Fruit fly (Drosophila melanogaster) whole organism, embryonic: ENCODE measurements around the gene CG9316.

ENCODE experiments used
- Awh ChIP-seq: fragments of 200-800 bp; sonication (Bioruptor generic); IDR thresholded peaks from 2 replicates; pipeline ENCODE4, ENCODE4 v1.3.6; 2022; ENCODE audit warnings: missing biosample characterization, missing genetic modification characterization
- B-H1 ChIP-seq: fragments of 200-800 bp; sonication (Bioruptor generic); IDR thresholded peaks from 3 replicates; pipeline ENCODE4 v1.3.6; 2022; ENCODE audit warnings: missing biosample characterization, missing genetic modification characterization
- Bdp1 ChIP-seq: fragments of 200-800 bp; sonication (Bioruptor generic); optimal IDR thresholded peaks from 3 replicates; lab custom pipeline; 2016; ENCODE audit warnings: missing biosample characterization, missing genetic modification characterization
- Bgb ChIP-seq: fragments of 200-800 bp; sonication (Bioruptor generic); IDR thresholded peaks from 2 replicates; pipeline ENCODE4 v1.3.6; 2022; ENCODE audit warnings: missing biosample characterization, missing genetic modification characterization; ENCODE audit not compliant: partially characterized antibody
- CG12659 ChIP-seq: fragments of 200-800 bp; sonication (Bioruptor generic); optimal IDR thresholded peaks from 3 replicates; lab custom pipeline; 2017; ENCODE audit warnings: mild to moderate bottlenecking, missing biosample characterization, missing genetic modification reagents, missing genetic modification characterization
- CG13287 ChIP-seq: fragments of 200-800 bp; sonication (Bioruptor generic); IDR thresholded peaks from 2 replicates; pipeline ENCODE4 v1.3.6; 2022; ENCODE audit warnings: missing biosample characterization, missing genetic modification characterization; ENCODE audit not compliant: partially characterized antibody
- CG13894 ChIP-seq: fragments of 200-800 bp; sonication (Bioruptor generic); optimal IDR thresholded peaks from 3 replicates; lab custom pipeline; 2018; ENCODE audit warnings: missing biosample characterization, mild to moderate bottlenecking, missing genetic modification characterization, moderate library complexity
- CG14860 ChIP-seq: fragments of 200-800 bp; sonication (Bioruptor generic); IDR thresholded peaks from 3 replicates; pipeline ENCODE4 v1.3.6; 2022; ENCODE audit warnings: missing biosample characterization, missing genetic modification characterization; ENCODE audit not compliant: partially characterized antibody
- CG15011 ChIP-seq: fragments of 200-800 bp; sonication (Bioruptor generic); optimal IDR thresholded peaks from 3 replicates; lab custom pipeline; 2018; ENCODE audit warnings: missing biosample characterization, mild to moderate bottlenecking, missing genetic modification characterization
- CG15479 ChIP-seq: fragments of 200-800 bp; sonication (Bioruptor generic); optimal IDR thresholded peaks from 3 replicates; lab custom pipeline; 2019; ENCODE audit warnings: missing biosample characterization, mild to moderate bottlenecking, missing genetic modification characterization, moderate library complexity
- CG17186 ChIP-seq: fragments of 200-800 bp; sonication (Bioruptor generic); optimal IDR thresholded peaks from 3 replicates; lab custom pipeline; 2017; ENCODE audit warnings: missing biosample characterization, missing genetic modification reagents, missing genetic modification characterization
- CG17361 ChIP-seq: fragments of 200-800 bp; sonication (Bioruptor generic); IDR thresholded peaks from 3 replicates; pipeline ENCODE4 v1.3.6; 2022; ENCODE audit warnings: missing biosample characterization, missing genetic modification characterization
- CG17912 ChIP-seq: fragments of 200-800 bp; sonication (Bioruptor generic); optimal IDR thresholded peaks from 2 replicates; lab custom pipeline; 2018; ENCODE audit warnings: missing biosample characterization, mild to moderate bottlenecking, missing genetic modification characterization
- CG1792 ChIP-seq: fragments of 200-800 bp; sonication (Bioruptor generic); optimal IDR thresholded peaks from 2 replicates; lab custom pipeline; 2016; ENCODE audit warnings: missing biosample characterization, missing genetic modification characterization
- CG31388 ChIP-seq: fragments of 200-800 bp; sonication (Bioruptor generic); optimal IDR thresholded peaks from 2 replicates; lab custom pipeline; 2016; ENCODE audit warnings: missing biosample characterization, missing genetic modification characterization
- CG4820 ChIP-seq: fragments of 200-800 bp; sonication (Bioruptor generic); optimal IDR thresholded peaks from 3 replicates; lab custom pipeline; 2016; ENCODE audit warnings: missing biosample characterization, missing genetic modification characterization
- CG6654 ChIP-seq: fragments of 200-800 bp; sonication (Bioruptor generic); optimal IDR thresholded peaks from 2 replicates; lab custom pipeline; 2017; ENCODE audit warnings: missing biosample characterization, mild to moderate bottlenecking, missing genetic modification characterization
- CG6683 ChIP-seq: fragments of 200-800 bp; sonication (Bioruptor generic); optimal IDR thresholded peaks from 2 replicates; lab custom pipeline; 2017; ENCODE audit warnings: missing biosample characterization, mild to moderate bottlenecking, missing genetic modification characterization, missing genetic modification reagents
- CG6689 ChIP-seq: fragments of 200-800 bp; sonication (Bioruptor generic); IDR thresholded peaks from 2 replicates; pipeline ENCODE4 v1.3.6; 2022; ENCODE audit warnings: missing biosample characterization, missing genetic modification characterization
- CG6791 ChIP-seq: fragments of 200-800 bp; sonication (Bioruptor generic); IDR thresholded peaks from 3 replicates; pipeline ENCODE4 v1.3.6; 2022; ENCODE audit warnings: missing biosample characterization, missing genetic modification characterization; ENCODE audit not compliant: partially characterized antibody
- CG6813 ChIP-seq: fragments of 200-800 bp; sonication (Bioruptor generic); optimal IDR thresholded peaks from 2 replicates; lab custom pipeline; 2017; ENCODE audit warnings: missing biosample characterization, missing genetic modification characterization, mild to moderate bottlenecking, moderate library complexity, missing genetic modification reagents
- CG7556 ChIP-seq: fragments of 200-800 bp; sonication (Bioruptor generic); optimal IDR thresholded peaks from 2 replicates; lab custom pipeline; 2017; ENCODE audit warnings: missing biosample characterization, mild to moderate bottlenecking, missing genetic modification characterization
- CG8388 ChIP-seq: fragments of 200-800 bp; sonication (Bioruptor generic); optimal IDR thresholded peaks from 2 replicates; lab custom pipeline; 2019; ENCODE audit warnings: missing biosample characterization, mild to moderate bottlenecking, missing genetic modification characterization, moderate library complexity
- Fer3 ChIP-seq: fragments of 200-800 bp; sonication (Bioruptor generic); optimal IDR thresholded peaks from 2 replicates; lab custom pipeline; 2018; ENCODE audit warnings: missing biosample characterization, mild to moderate bottlenecking, missing genetic modification characterization, moderate library complexity
- H15 ChIP-seq: fragments of 200-800 bp; sonication (Bioruptor generic); IDR thresholded peaks from 3 replicates; pipeline ENCODE4 v1.3.6; 2022; ENCODE audit warnings: missing biosample characterization, missing genetic modification characterization
- HLH4C ChIP-seq: fragments of 200-800 bp; sonication (Bioruptor generic); IDR thresholded peaks from 3 replicates; pipeline ENCODE4 v1.3.6; 2022; ENCODE audit warnings: missing biosample characterization, missing genetic modification characterization; ENCODE audit not compliant: partially characterized antibody
- HLH54F ChIP-seq: fragments of 200-800 bp; sonication (Bioruptor generic); optimal IDR thresholded peaks from 3 replicates; lab custom pipeline; 2016; ENCODE audit warnings: missing biosample characterization, missing genetic modification characterization
- Hey ChIP-seq: fragments of 200-800 bp; sonication (Bioruptor generic); optimal IDR thresholded peaks from 3 replicates; lab custom pipeline; 2018; ENCODE audit warnings: missing biosample characterization, mild to moderate bottlenecking, missing genetic modification characterization
- Hmr ChIP-seq: fragments of 200-800 bp; sonication (Bioruptor generic); optimal IDR thresholded peaks from 3 replicates; lab custom pipeline; 2017; ENCODE audit warnings: mild to moderate bottlenecking, missing biosample characterization, missing genetic modification reagents, missing genetic modification characterization
- MESR4 ChIP-seq: fragments of 200-800 bp; sonication (Bioruptor generic); optimal IDR thresholded peaks from 2 replicates; lab custom pipeline; 2018; ENCODE audit warnings: missing biosample characterization, mild to moderate bottlenecking, missing genetic modification characterization, moderate library complexity
- Ptx1 ChIP-seq: fragments of 200-800 bp; sonication (Bioruptor generic); IDR thresholded peaks from 2 replicates; pipeline ENCODE4 v1.3.6; 2022; ENCODE audit warnings: missing biosample characterization, missing genetic modification characterization
- TFAM ChIP-seq: fragments of 200-800 bp; sonication (Bioruptor generic); optimal IDR thresholded peaks from 2 replicates; lab custom pipeline; 2017; ENCODE audit warnings: missing biosample characterization, missing genetic modification characterization, inconsistent platforms
- ap ChIP-seq: fragments of 200-800 bp; sonication (Bioruptor generic); IDR thresholded peaks from 2 replicates; pipeline ENCODE4 v1.3.6; 2022; ENCODE audit warnings: missing biosample characterization, missing genetic modification characterization
- ase ChIP-seq: fragments of 200-800 bp; sonication (Bioruptor generic); IDR thresholded peaks from 3 replicates; pipeline ENCODE4 v1.3.6; 2022; ENCODE audit warnings: missing biosample characterization, missing genetic modification characterization
- chn ChIP-seq: fragments of 200-800 bp; sonication (Bioruptor generic); optimal IDR thresholded peaks from 2 replicates; lab custom pipeline; 2016; ENCODE audit warnings: missing biosample characterization, missing genetic modification characterization
- en ChIP-seq: fragments of 200-800 bp; sonication (Bioruptor generic); optimal IDR thresholded peaks from 2 replicates; lab custom pipeline; 2016; ENCODE audit warnings: missing biosample characterization, missing genetic modification characterization
- ewg ChIP-seq: fragments of 200-800 bp; sonication (Bioruptor generic); optimal IDR thresholded peaks from 3 replicates; lab custom pipeline; 2017; ENCODE audit warnings: mild to moderate bottlenecking, missing biosample characterization, missing genetic modification reagents, missing genetic modification characterization
- fd3F ChIP-seq: fragments of 200-800 bp; sonication (Bioruptor generic); optimal IDR thresholded peaks from 2 replicates; lab custom pipeline; 2018; ENCODE audit warnings: missing biosample characterization, mild to moderate bottlenecking, missing genetic modification characterization, moderate library complexity
- gcm2 ChIP-seq: fragments of 200-800 bp; sonication (Bioruptor generic); optimal IDR thresholded peaks from 2 replicates; lab custom pipeline; 2016; ENCODE audit warnings: missing biosample characterization, missing genetic modification characterization
- lbe ChIP-seq: fragments of 200-800 bp; sonication (Bioruptor generic); optimal IDR thresholded peaks from 2 replicates; lab custom pipeline; 2016; ENCODE audit warnings: missing biosample characterization, mild to moderate bottlenecking, missing genetic modification characterization
- lilli ChIP-seq: fragments of 200-800 bp; sonication (Bioruptor generic); optimal IDR thresholded peaks from 3 replicates; lab custom pipeline; 2016; ENCODE audit warnings: missing biosample characterization, missing genetic modification characterization
- nerfin-1 ChIP-seq: fragments of 200-800 bp; sonication (Bioruptor generic); optimal IDR thresholded peaks from 3 replicates; lab custom pipeline; 2019; ENCODE audit warnings: missing biosample characterization, mild to moderate bottlenecking, missing genetic modification characterization, moderate library complexity
- pfk ChIP-seq: fragments of 200-800 bp; sonication (Bioruptor generic); optimal IDR thresholded peaks from 2 replicates; lab custom pipeline; 2018; ENCODE audit warnings: missing biosample characterization, mild to moderate bottlenecking, missing genetic modification characterization, moderate library complexity
- rib ChIP-seq: fragments of 200-800 bp; sonication (Bioruptor generic); IDR thresholded peaks from 2 replicates; pipeline ENCODE4 v1.3.6; 2022; ENCODE audit warnings: missing biosample characterization, missing genetic modification characterization
- ro ChIP-seq: fragments of 200-800 bp; sonication (Bioruptor generic); IDR thresholded peaks from 2 replicates; pipeline ENCODE4 v1.3.6; 2022; ENCODE audit warnings: missing biosample characterization, missing genetic modification characterization
- sd ChIP-seq: fragments of 200-800 bp; sonication (Bioruptor generic); optimal IDR thresholded peaks from 3 replicates; lab custom pipeline; 2018; ENCODE audit warnings: missing biosample characterization, mild to moderate bottlenecking, missing genetic modification characterization, moderate library complexity
- tna ChIP-seq: fragments of 200-800 bp; sonication (Bioruptor generic); IDR thresholded peaks from 2 replicates; pipeline ENCODE4 v1.3.6; 2022; ENCODE audit warnings: missing biosample characterization, missing genetic modification characterization; ENCODE audit not compliant: partially characterized antibody
- trh ChIP-seq: fragments of 200-800 bp; sonication (Bioruptor generic); optimal IDR thresholded peaks from 2 replicates; lab custom pipeline; 2016; ENCODE audit warnings: missing biosample characterization, missing genetic modification characterization
- zfh2 ChIP-seq: fragments of 200-800 bp; sonication (Bioruptor generic); optimal IDR thresholded peaks from 2 replicates; lab custom pipeline; 2016; ENCODE audit warnings: missing biosample characterization, missing genetic modification characterization

CG9316 gene

DNA sequence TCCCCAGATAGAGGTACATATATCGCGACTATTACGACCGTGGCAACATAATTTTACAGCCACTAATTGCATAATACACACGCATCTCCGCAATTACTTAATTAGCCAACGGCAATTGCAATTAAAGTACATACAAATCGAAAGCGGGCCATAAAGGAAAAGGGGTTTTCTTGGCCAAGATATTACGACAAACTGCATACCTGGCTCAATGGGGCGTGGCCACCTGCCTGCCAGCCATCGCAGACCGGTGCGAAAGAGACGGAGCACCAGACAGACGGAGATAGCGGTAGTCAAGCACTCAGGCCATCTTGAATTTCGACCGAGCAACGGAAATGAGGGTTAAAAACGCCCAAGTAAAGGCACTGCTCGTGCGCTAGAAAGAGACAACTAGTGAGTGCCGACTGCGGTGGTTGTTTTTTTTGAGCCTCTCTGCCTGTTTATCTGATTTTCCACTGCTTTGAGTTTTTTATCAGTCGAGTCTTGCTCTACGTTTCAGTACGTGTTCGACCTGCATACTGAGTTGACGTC, 44.0 kb upstream of the CG9316 start, which contains the start of gene cad (continued):
- no peak for TF ChIP-seq Bdp1
- TF ChIP-seq sd (tag; lab: Kevin White, UChicago) = peak; percentile 59
- peak; percentile 7 for TF ChIP-seq CG12659 (GFP tag; lab: Kevin White, UChicago)
- TF ChIP-seq CG13894 = no peak
- no peak for TF ChIP-seq HLH54F
- peak; percentile 30 for TF ChIP-seq CG15479
- no peak for TF ChIP-seq Ptx1 (GFP tag; lab: Robert Waterston, UW)
- 0 out of 2 replicates have a peak, but pooled peaks have one; percentile 18 for TF ChIP-seq CG6689 (GFP tag; lab: Robert Waterston, UW)
- TF ChIP-seq CG17361 (GFP tag; lab: Robert Waterston, UW) = no peak
- no peak for TF ChIP-seq CG14860 (GFP tag; lab: Robert Waterston, UW)
- no peak for TF ChIP-seq Awh (GFP tag; lab: Robert Waterston, UW)
- no peak for TF ChIP-seq lilli
- no peak for TF ChIP-seq gcm2
- TF ChIP-seq CG13287 (GFP tag; lab: Robert Waterston, UW) = peak; percentile 27; the same call in 1 of the 2 replicates
- peak; percentile 18 for TF ChIP-seq pfk (GFP tag; lab: Kevin White, UChicago)
- no peak for TF ChIP-seq en
- no peak for TF ChIP-seq MESR4 (GFP tag; lab: Kevin White, UChicago)
- no peak for TF ChIP-seq CG1792 (GFP tag; lab: Kevin White, UChicago)
- no peak for TF ChIP-seq H15 (GFP tag; lab: Robert Waterston, UW)
- no peak for TF ChIP-seq B-H1 (GFP tag; lab: Robert Waterston, UW)
- no peak for TF ChIP-seq trh (GFP tag; lab: Kevin White, UChicago)
- TF ChIP-seq fd3F (GFP tag; lab: Kevin White, UChicago) = no peak
- peak; percentile 2 for TF ChIP-seq CG8388 (GFP tag; lab: Kevin White, UChicago)
- no peak for TF ChIP-seq CG4820 (GFP tag; lab: Kevin White, UChicago)
- no peak for TF ChIP-seq chn
- no peak for TF ChIP-seq CG17186 (GFP tag; lab: Kevin White, UChicago)
- peak; percentile 17 for TF ChIP-seq nerfin-1 (tag; lab: Kevin White, UChicago)
- TF ChIP-seq lbe = peak; percentile 13
- TF ChIP-seq TFAM (GFP tag; lab: Kevin White, UChicago) = no peak
- TF ChIP-seq Fer3 (tag; lab: Kevin White, UChicago) = peak; percentile 31
- peak; percentile 48 for TF ChIP-seq Hmr
- TF ChIP-seq CG17912 = peak; percentile 44
- TF ChIP-seq ro (GFP tag; lab: Robert Waterston, UW) = no peak
- no peak for TF ChIP-seq CG6654 (GFP tag; lab: Kevin White, UChicago)
- TF ChIP-seq CG7556 (GFP tag; lab: Kevin White, UChicago) = no peak
- TF ChIP-seq zfh2 (GFP tag; lab: Kevin White, UChicago) = no peak
- no peak for TF ChIP-seq CG6683 (GFP tag; lab: Kevin White, UChicago)
- no peak for TF ChIP-seq rib
- TF ChIP-seq CG6813 (GFP tag; lab: Kevin White, UChicago) = peak; percentile 63
- TF ChIP-seq CG6791 (GFP tag; lab: Robert Waterston, UW) = peak; percentile 48; the same call in 2 of the 3 replicates
- no peak for TF ChIP-seq ase (GFP tag; lab: Robert Waterston, UW)
- TF ChIP-seq ewg (GFP tag; lab: Kevin White, UChicago) = peak; percentile 6
- no peak for TF ChIP-seq Hey (tag; lab: Kevin White, UChicago)
- no peak for TF ChIP-seq ap (GFP tag; lab: Robert Waterston, UW)
- TF ChIP-seq CG31388 = no peak
- no peak for TF ChIP-seq CG15011 (GFP tag; lab: Kevin White, UChicago)
- TF ChIP-seq HLH4C (GFP tag; lab: Robert Waterston, UW) = 0 out of 3 replicates have a peak, but pooled peaks have one; percentile 32
- peak; percentile 59; the same call in 1 of the 2 replicates for TF ChIP-seq Bgb
- 0 out of 2 replicates have a peak, but pooled peaks have one; percentile 27 for TF ChIP-seq tna (GFP tag; lab: Robert Waterston, UW)
